Worm (Caenorhabditis elegans): ENCODE data around the gene F57A8.6.
A peak's percentile ranks its signal among the peaks of the same experiment; 100 is the strongest.

F57A8.6 gene

DNA sequence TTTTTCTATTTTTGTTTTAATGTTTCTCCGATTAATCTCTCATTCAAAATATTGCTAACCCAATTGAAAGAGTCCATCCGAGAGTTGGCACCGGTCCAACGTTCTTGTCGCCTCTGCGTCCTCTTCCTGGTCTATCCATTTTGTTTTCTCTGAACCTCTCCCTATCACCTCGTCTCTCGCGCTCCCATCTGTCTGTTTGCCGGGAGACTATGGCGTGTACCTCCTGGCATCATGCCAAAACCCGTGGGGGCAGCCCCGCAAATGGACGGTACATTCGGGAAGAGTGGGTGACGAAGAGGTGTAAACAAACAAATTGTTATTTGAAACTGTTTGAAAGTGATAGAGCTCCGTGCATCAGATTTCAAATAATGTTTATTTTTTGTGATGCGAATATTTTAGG is 37.4 kb downstream of the F57A8.6 start, which contains the start of gene T06E8.2 (continued):
- peak; percentile 64 for TF ChIP-seq mep-1 (tag; optimal IDR thresholded peaks at IDR 0.05)
- peak; percentile 82 for TF ChIP-seq hlh-30 (tag; optimal IDR thresholded peaks at IDR 0.05; ENCODE audit: insufficient read depth)
- TF ChIP-seq T26A8.4 (GFP tag; IDR thresholded peaks at IDR 0.05), result 0 out of 2 replicates have a peak, but pooled peaks have one; percentile 24

DNA sequence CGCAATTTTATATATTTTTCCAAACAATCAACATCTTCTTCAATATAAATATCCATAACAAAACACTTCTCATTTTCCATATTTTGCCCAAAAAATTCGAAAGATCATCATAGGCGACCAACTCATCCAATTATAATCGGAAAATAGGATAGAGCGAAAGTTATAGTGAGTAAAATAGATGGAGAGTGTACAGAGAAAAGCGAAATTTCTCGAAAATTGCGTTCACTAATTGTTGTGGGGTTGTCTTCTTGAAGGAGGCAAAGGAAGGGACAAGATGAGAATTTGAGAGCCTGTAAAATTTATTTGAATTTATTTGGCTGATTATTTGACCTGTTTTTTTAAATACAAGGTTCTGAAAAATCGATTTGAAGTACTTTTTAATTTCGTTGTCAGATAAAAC is 38.1 kb downstream of the F57A8.6 start:
- TF ChIP-seq rbr-2 (tag; optimal IDR thresholded peaks at IDR 0.05), result peak; percentile 5
- no peak for TF ChIP-seq vab-7 (GFP tag; IDR thresholded peaks at IDR 0.05)

DNA sequence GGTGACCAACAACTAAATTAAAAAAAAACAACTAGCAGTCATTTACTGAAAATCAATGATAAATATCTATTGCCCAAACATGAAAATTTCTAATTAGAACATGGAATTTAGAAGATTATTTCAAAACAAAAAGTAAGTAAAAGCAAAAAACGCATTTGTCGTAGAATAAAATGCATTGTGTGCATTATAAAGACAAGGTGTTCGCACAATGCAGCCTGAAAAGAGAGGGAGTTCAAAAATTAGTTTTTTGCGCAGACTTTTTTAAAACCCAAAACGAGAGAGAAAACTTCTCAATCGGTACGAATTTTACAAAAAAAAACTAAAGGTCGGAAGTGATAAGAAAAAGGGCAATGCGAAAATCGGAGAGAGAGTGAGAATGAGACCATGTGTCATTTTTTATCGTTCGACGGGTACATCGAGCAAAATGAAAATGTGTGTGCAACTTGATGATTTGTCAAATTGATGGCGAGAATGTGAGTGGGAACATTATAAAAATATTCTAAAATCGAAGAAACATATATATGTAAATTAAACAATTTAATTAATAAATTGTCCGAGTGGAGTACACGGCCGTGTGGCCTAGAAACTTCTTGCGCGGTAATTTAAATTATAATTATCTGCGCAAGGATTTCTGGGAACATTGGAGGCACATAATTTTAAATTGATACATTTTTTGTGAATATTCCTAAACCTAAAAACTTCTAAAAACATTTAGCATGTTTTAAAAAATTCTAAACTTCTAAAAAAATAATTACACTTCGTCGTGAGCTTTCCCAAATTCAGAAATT is 42.1 kb downstream of the F57A8.6 start:
- TF ChIP-seq pha-4 (GFP tag; IDR thresholded peaks at IDR 0.05) (no peak), pha-4 (tag; optimal IDR thresholded peaks at IDR 0.05) (no peak), attf-4 (tag; optimal IDR thresholded peaks at IDR 0.05) (no peak), T26A8.4 (GFP tag; IDR thresholded peaks at IDR 0.05) (no peak), F49E8.2 (tag; optimal IDR thresholded peaks at IDR 0.05; ENCODE audit: borderline replicate concordance) (peak; percentile 16), lin-1 (GFP tag; IDR thresholded peaks at IDR 0.05) (0 out of 2 replicates have a peak, but pooled peaks have one; percentile 45), R02D3.7 (tag; optimal IDR thresholded peaks at IDR 0.05) (no peak), mdt-29 (GFP tag; IDR thresholded peaks at IDR 0.05) (no peak), nhr-42 (GFP tag; IDR thresholded peaks at IDR 0.05) (no peak), nhr-77 (tag; optimal IDR thresholded peaks at IDR 0.05) (no peak), zag-1 (tag; optimal IDR thresholded peaks at IDR 0.05) (no peak), mes-2 (tag; optimal IDR thresholded peaks at IDR 0.05; ENCODE audit: poor library complexity, severe bottlenecking) (peak; percentile 87), dmd-8 (GFP tag; IDR thresholded peaks at IDR 0.05) (no peak), unc-62 (GFP tag; optimal IDR thresholded peaks at IDR 0.05 in 1 of 2) (no peak), unc-62 (tag; optimal IDR thresholded peaks at IDR 0.05) (no peak), duxl-1 (tag; optimal IDR thresholded peaks at IDR 0.05; ENCODE audit: poor library complexity) (no peak), nhr-6 (tag; optimal IDR thresholded peaks at IDR 0.05) (no peak), lin-39 (tag; optimal IDR thresholded peaks at IDR 0.05) (no peak), pqm-1 (tag; optimal IDR thresholded peaks at IDR 0.05) (peak; percentile 55), ZK337.2 (GFP tag; IDR thresholded peaks at IDR 0.05) (no peak), hlh-30 (tag; optimal IDR thresholded peaks at IDR 0.05; ENCODE audit: insufficient read depth) (peak; percentile 50), mxl-3 (GFP tag; optimal IDR thresholded peaks at IDR 0.05) (peak; percentile 73), set-16 (GFP tag; IDR thresholded peaks at IDR 0.05) (no peak), tra-1 (GFP tag; IDR thresholded peaks at IDR 0.05) (0 out of 2 replicates have a peak, but pooled peaks have one; percentile 32), sdz-12 (GFP tag; optimal IDR thresholded peaks at IDR 0.05) (no peak), egl-27 (tag; optimal IDR thresholded peaks at IDR 0.05) (no peak), nhr-102 (tag; optimal IDR thresholded peaks at IDR 0.05) (peak; percentile 31), T20F7.1 (GFP tag; optimal IDR thresholded peaks at IDR 0.05) (no peak), unc-130 (GFP tag; optimal IDR thresholded peaks at IDR 0.05) (no peak), fkh-10 (GFP tag; optimal IDR thresholded peaks at IDR 0.05) (no peak), hlh-11 (tag; optimal IDR thresholded peaks at IDR 0.05) (peak; percentile 54), dve-1 (tag; optimal IDR thresholded peaks at IDR 0.05; ENCODE audit: insufficient read depth) (peak; percentile 43), mep-1 (tag; optimal IDR thresholded peaks at IDR 0.05) (peak; percentile 24), saeg-2 (GFP tag; IDR thresholded peaks at IDR 0.05) (no peak), ama-1 (optimal IDR thresholded peaks at IDR 0.05) (no peak), lir-3 (tag; optimal IDR thresholded peaks at IDR 0.05) (no peak), ceh-32 (tag; optimal IDR thresholded peaks at IDR 0.05; ENCODE audit: poor library complexity) (no peak), aly-2 (tag; optimal IDR thresholded peaks at IDR 0.05) (no peak), nhr-237 (tag; optimal IDR thresholded peaks at IDR 0.05) (no peak), nhr-111 (GFP tag; optimal IDR thresholded peaks at IDR 0.05) (no peak), fos-1 (tag; optimal IDR thresholded peaks at IDR 0.05) (no peak), nhr-25 (tag; optimal IDR thresholded peaks at IDR 0.05; ENCODE audit: borderline replicate concordance, insufficient read depth) (no peak), lin-29 (GFP tag; IDR thresholded peaks at IDR 0.05) (0 out of 2 replicates have a peak, but pooled peaks have one; percentile 13)

Measured in whole organism, L4 larva.